Fruit fly (Drosophila melanogaster) whole organism, adult: ENCODE measurements around the gene CG31650.

ENCODE experiments used
- CG1620 ChIP-seq: fragments of 200-800 bp; sonication (Bioruptor generic); optimal IDR thresholded peaks from 2 replicates; lab custom pipeline; 2016; ENCODE audit warnings: missing biosample characterization, missing genetic modification characterization
- Clk ChIP-seq: fragments of 200-800 bp; sonication (Bioruptor generic); optimal IDR thresholded peaks from 2 replicates; lab custom pipeline; 2017; ENCODE audit warnings: missing biosample characterization, missing genetic modification characterization
- cic ChIP-seq: fragments of 200-800 bp; sonication (Bioruptor generic); optimal IDR thresholded peaks from 2 replicates; lab custom pipeline; 2017; ENCODE audit warnings: missing biosample characterization, mild to moderate bottlenecking, missing genetic modification characterization, moderate library complexity
- cnc ChIP-seq, 2 experiments: fragments of >200 bp; optimal IDR thresholded peaks; 2 replicates each; lab custom pipeline; 2017
- pad ChIP-seq: fragments of 200-800 bp; sonication (Bioruptor generic); optimal IDR thresholded peaks from 3 replicates; lab custom pipeline; 2017; ENCODE audit warnings: missing biosample characterization, missing genetic modification characterization, mild to moderate bottlenecking, moderate library complexity, missing genetic modification reagents

DNA sequence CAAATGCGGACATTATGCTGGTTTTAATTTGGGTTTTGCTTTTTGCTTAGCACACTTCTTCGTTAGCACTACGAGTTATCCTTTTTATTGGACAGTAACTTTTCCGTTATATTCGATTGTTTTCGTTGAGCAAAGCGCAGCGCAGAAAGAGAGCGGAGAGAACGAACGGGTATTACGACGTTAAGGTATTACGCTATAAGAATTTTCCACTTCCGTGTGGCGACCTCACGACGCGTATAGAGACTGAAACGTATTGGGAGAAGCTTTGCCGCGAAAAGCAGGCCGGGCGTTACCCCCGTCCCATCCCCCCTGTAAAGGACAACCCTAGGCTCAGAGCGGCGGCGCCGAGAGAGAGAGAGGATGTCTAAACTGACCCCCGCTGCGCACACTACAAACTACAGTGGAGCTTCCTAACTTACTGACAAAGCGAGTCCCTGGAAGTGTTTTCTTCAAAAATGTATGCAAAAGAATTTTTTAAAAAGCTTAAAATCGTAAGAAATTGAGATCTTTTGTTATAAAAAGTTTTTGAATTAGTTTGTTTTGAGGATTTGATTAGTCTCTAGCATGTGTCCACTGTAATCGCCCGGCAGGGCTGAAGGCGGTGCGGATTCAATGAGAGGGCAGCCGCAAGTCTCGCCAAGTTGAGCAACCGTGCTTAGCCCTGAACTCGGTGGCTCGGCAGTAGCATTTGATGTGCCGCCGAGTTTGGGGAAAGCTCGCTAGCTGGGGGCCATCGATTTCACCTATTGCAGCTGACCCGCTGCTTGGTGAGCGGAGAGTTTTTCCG, 39.6 kb downstream of the CG31650 start:
- TF ChIP-seq CG1620 (GFP tag; lab: Kevin White, UChicago), result peak; percentile 78
- peak; percentile 95 for TF ChIP-seq Clk
- TF ChIP-seq cic, result peak; percentile 69
- TF ChIP-seq pad, result peak; percentile 80
- TF ChIP-seq cnc (optimal IDR thresholded peaks at IDR 0.05; lab: Kevin White, UChicago), result no peak
